Worm (Caenorhabditis elegans) whole organism, L1 larva: ENCODE results near the gene F19B2.7.

Source experiments
- aly-2 ChIP-seq: fragments of 150-350 bp; optimal IDR thresholded peaks from 2 replicates; lab custom pipeline; 2014; ENCODE audit warnings: missing biosample characterization, missing genetic modification characterization
- ama-1 ChIP-seq: fragments of 150-350 bp; optimal IDR thresholded peaks from 2 replicates; lab custom pipeline; 2014
- blmp-1 ChIP-seq: fragments of 150-350 bp; optimal IDR thresholded peaks from 2 replicates; lab custom pipeline; 2014; ENCODE audit warnings: missing biosample characterization, missing genetic modification characterization
- ces-1 ChIP-seq: fragments of 150-350 bp; optimal IDR thresholded peaks from 2 replicates; lab custom pipeline; 2014; ENCODE audit warnings: missing biosample characterization, missing genetic modification reagents, missing genetic modification characterization
- efl-1 ChIP-seq, 4 experiments: fragments of 150-350 bp; optimal IDR thresholded peaks in 3 of 4; peaks in 1 of 4; 1 replicate in 1 of 4; 2 replicates in 3 of 4; lab custom pipeline; 2014; ENCODE audit warnings: missing biosample characterization in 2 of 4, missing genetic modification characterization in 2 of 4, missing genetic modification reagents in 2 of 4
- elt-3 ChIP-seq, 6 experiments: fragments of 150-350 bp in 1 of 6; sonication (generic microtip); optimal IDR thresholded peaks; 2 replicates each; lab custom pipeline; 2017 to 2018; ENCODE audit warnings: missing biosample characterization in 6 of 6, missing genetic modification characterization in 6 of 6, inconsistent platforms in 1 of 6
- jun-1 ChIP-seq: fragments of 150-350 bp; optimal IDR thresholded peaks from 2 replicates; lab custom pipeline; 2014; ENCODE audit warnings: missing biosample characterization, missing genetic modification reagents, missing genetic modification characterization
- lir-3 ChIP-seq: sonication (generic microtip); optimal IDR thresholded peaks from 2 replicates; lab custom pipeline; 2016; ENCODE audit warnings: mild to moderate bottlenecking, missing genetic modification characterization, moderate library complexity, missing compliant biosample characterization; ENCODE audit not compliant: poor library complexity
- nhr-71 ChIP-seq: sonication (generic microtip); optimal IDR thresholded peaks from 2 replicates; lab custom pipeline; 2016; ENCODE audit warnings: mild to moderate bottlenecking, missing genetic modification characterization, moderate library complexity, missing compliant biosample characterization
- nhr-77 ChIP-seq: fragments of 150-350 bp; optimal IDR thresholded peaks from 2 replicates; lab custom pipeline; 2014; ENCODE audit warnings: missing biosample characterization, missing genetic modification characterization
- sptf-1 ChIP-seq: fragments of 150-350 bp; optimal IDR thresholded peaks from 2 replicates; lab custom pipeline; 2014; ENCODE audit warnings: missing biosample characterization, missing genetic modification characterization
- sup-37 ChIP-seq: fragments of 200-800 bp; sonication (Bioruptor generic); optimal IDR thresholded peaks from 2 replicates; lab custom pipeline; 2018; ENCODE audit warnings: mild to moderate bottlenecking, missing genetic modification characterization, missing compliant biosample characterization
- xbp-1 ChIP-seq: sonication (generic microtip); optimal IDR thresholded peaks from 2 replicates; lab custom pipeline; 2016; ENCODE audit warnings: missing genetic modification characterization, missing compliant biosample characterization
- ztf-4 ChIP-seq: fragments of 150-350 bp; optimal IDR thresholded peaks from 2 replicates; lab custom pipeline; 2014; ENCODE audit warnings: missing biosample characterization, missing genetic modification characterization

ce11 chrV:20123010-20123409, 28.5 kb upstream of the F19B2.7 start:
- TF ChIP-seq ces-1 (GFP tag; lab: Kevin White, UChicago) (no peak), ama-1 (lab: Kevin White, UChicago) (no peak), xbp-1 (tag; lab: Kevin White, UChicago) (no peak), elt-3 (tag; optimal IDR thresholded peaks at IDR 0.05; lab: Kevin White, UChicago) (no peak), blmp-1 (tag; lab: Kevin White, UChicago) (no peak), sup-37 (GFP tag; lab: Kevin White, UChicago) (no peak), ztf-4 (no peak), nhr-71 (no peak), jun-1 (tag; lab: Kevin White, UChicago) (no peak), nhr-77 (tag; lab: Kevin White, UChicago) (no peak), lir-3 (tag; lab: Kevin White, UChicago) (no peak), aly-2 (tag; lab: Kevin White, UChicago) (no peak), efl-1 (optimal IDR thresholded peaks at IDR 0.05; lab: Kevin White, UChicago) (no peak), efl-1 (GFP tag; optimal IDR thresholded peaks at IDR 0.05 in 1 of 2; lab: Kevin White, UChicago) (no peak), sptf-1 (no peak)
